Fruit fly (Drosophila melanogaster) whole organism, embryonic: ENCODE data around the gene CG5861.

ENCODE experiments used
- Atf-2 ChIP-seq: fragments of 200-800 bp; sonication (Bioruptor generic); optimal IDR thresholded peaks from 2 replicates; lab custom pipeline; 2016; ENCODE audit warnings: missing biosample characterization, missing genetic modification characterization
- Blimp-1 ChIP-seq: fragments of 200-800 bp; sonication (Bioruptor generic); optimal IDR thresholded peaks from 3 replicates; lab custom pipeline; 2018; ENCODE audit warnings: missing biosample characterization, missing genetic modification characterization, mild to moderate bottlenecking, moderate library complexity, missing genetic modification reagents
- CG1024 ChIP-seq: fragments of 200-800 bp; sonication (Bioruptor generic); IDR thresholded peaks from 2 replicates; pipeline ENCODE4 v1.3.6; 2022; ENCODE audit warnings: missing biosample characterization, missing genetic modification characterization
- CG10654 ChIP-seq: fragments of 200-800 bp; sonication (Bioruptor generic); optimal IDR thresholded peaks from 2 replicates; lab custom pipeline; 2016; ENCODE audit warnings: missing biosample characterization, missing genetic modification characterization
- CG10959 ChIP-seq: fragments of 200-800 bp; sonication (Bioruptor generic); IDR thresholded peaks from 2 replicates; pipeline ENCODE4 v1.3.6; 2022; ENCODE audit warnings: missing biosample characterization, missing genetic modification characterization
- CG12391 ChIP-seq: fragments of 200-800 bp; sonication (Bioruptor generic); optimal IDR thresholded peaks from 3 replicates; lab custom pipeline; 2018; ENCODE audit warnings: missing biosample characterization, mild to moderate bottlenecking, missing genetic modification characterization, moderate library complexity
- CG2202 ChIP-seq: fragments of 200-800 bp; sonication (Bioruptor generic); optimal IDR thresholded peaks from 2 replicates; lab custom pipeline; 2018; ENCODE audit warnings: missing biosample characterization, mild to moderate bottlenecking, missing genetic modification characterization
- CG3281 ChIP-seq: fragments of 200-800 bp; sonication (Bioruptor generic); optimal IDR thresholded peaks from 3 replicates; lab custom pipeline; 2017; ENCODE audit warnings: missing biosample characterization, mild to moderate bottlenecking, missing genetic modification characterization
- CG33557 ChIP-seq: fragments of 200-800 bp; sonication (Bioruptor generic); optimal IDR thresholded peaks from 2 replicates; lab custom pipeline; 2019; ENCODE audit warnings: missing biosample characterization, mild to moderate bottlenecking, missing genetic modification characterization, moderate library complexity
- CG4854 ChIP-seq: fragments of 200-800 bp; sonication (Bioruptor generic); optimal IDR thresholded peaks from 2 replicates; lab custom pipeline; 2016; ENCODE audit warnings: missing biosample characterization, missing genetic modification characterization, inconsistent platforms
- CG6272 ChIP-seq: fragments of 200-800 bp; sonication (Bioruptor generic); IDR thresholded peaks from 2 replicates; pipeline ENCODE4 v1.3.6; 2022; ENCODE audit warnings: missing biosample characterization, missing genetic modification characterization
- CG7963 ChIP-seq: fragments of 200-800 bp; sonication (Bioruptor generic); IDR thresholded peaks from 3 replicates; pipeline ENCODE4 v1.3.6; 2022; ENCODE audit warnings: missing biosample characterization, missing genetic modification characterization; ENCODE audit not compliant: partially characterized antibody
- CG8290 ChIP-seq, 3 experiments: fragments of 200-800 bp; sonication (Bioruptor generic); optimal IDR thresholded peaks; 2 replicates each; lab custom pipeline; 2016 to 2019; ENCODE audit warnings: missing biosample characterization in 3 of 3, missing genetic modification characterization in 3 of 3, mild to moderate bottlenecking in 2 of 3, moderate library complexity in 1 of 3
- CG9727 ChIP-seq: fragments of 200-800 bp; sonication (Bioruptor generic); optimal IDR thresholded peaks from 3 replicates; lab custom pipeline; 2017; ENCODE audit warnings: missing biosample characterization, mild to moderate bottlenecking, missing genetic modification characterization
- Chrac-16 ChIP-seq: fragments of 200-800 bp; sonication (Bioruptor generic); optimal IDR thresholded peaks from 3 replicates; lab custom pipeline; 2016; ENCODE audit warnings: missing biosample characterization, missing genetic modification characterization
- Dad ChIP-seq: fragments of 200-800 bp; sonication (Bioruptor generic); optimal IDR thresholded peaks from 3 replicates; lab custom pipeline; 2016; ENCODE audit warnings: missing biosample characterization, missing genetic modification characterization
- Doc3 ChIP-seq: fragments of 200-800 bp; sonication (Bioruptor generic); IDR thresholded peaks from 3 replicates; pipeline ENCODE4 v1.3.6; 2022; ENCODE audit warnings: missing biosample characterization, missing genetic modification characterization; ENCODE audit not compliant: partially characterized antibody
- Dref ChIP-seq: fragments of 200-800 bp; sonication (Bioruptor generic); IDR thresholded peaks from 2 replicates; pipeline ENCODE4 v1.3.6; 2022; ENCODE audit warnings: missing biosample characterization, missing genetic modification characterization
- Eip74EF ChIP-seq, 2 experiments: fragments of 200-800 bp in 1 of 2; fragments of >200 bp in 1 of 2; sonication (Bioruptor generic) in 1 of 2; optimal IDR thresholded peaks; 2 replicates each; lab custom pipeline; 2017 to 2019; ENCODE audit warnings: missing biosample characterization in 2 of 2, missing genetic modification characterization in 2 of 2, mild to moderate bottlenecking in 1 of 2, moderate library complexity in 1 of 2
- Elba2 ChIP-seq: fragments of 200-800 bp; sonication (Bioruptor generic); optimal IDR thresholded peaks from 3 replicates; lab custom pipeline; 2016; ENCODE audit warnings: missing biosample characterization, missing genetic modification characterization
- HHEX ChIP-seq: fragments of 200-800 bp; sonication (Bioruptor generic); optimal IDR thresholded peaks from 3 replicates; lab custom pipeline; 2017; ENCODE audit warnings: missing biosample characterization, mild to moderate bottlenecking, missing genetic modification characterization, missing genetic modification reagents
- Hmx ChIP-seq: fragments of 200-800 bp; sonication (Bioruptor generic); optimal IDR thresholded peaks from 2 replicates; lab custom pipeline; 2016; ENCODE audit warnings: missing biosample characterization, missing genetic modification characterization
- MTF-1 ChIP-seq: fragments of 200-800 bp; sonication (Bioruptor generic); optimal IDR thresholded peaks from 2 replicates; lab custom pipeline; 2018; ENCODE audit warnings: missing biosample characterization, mild to moderate bottlenecking, missing genetic modification characterization, borderline replicate concordance
- Mes4 ChIP-seq: fragments of 200-800 bp; sonication (Bioruptor generic); optimal IDR thresholded peaks from 2 replicates; lab custom pipeline; 2016; ENCODE audit warnings: missing biosample characterization, missing genetic modification characterization
- NC2β ChIP-seq: fragments of 200-800 bp; sonication (Bioruptor generic); optimal IDR thresholded peaks from 2 replicates; lab custom pipeline; 2016; ENCODE audit warnings: missing biosample characterization, missing genetic modification characterization
- NK7.1 ChIP-seq: fragments of 200-800 bp; sonication (Bioruptor generic); optimal IDR thresholded peaks from 3 replicates; lab custom pipeline; 2016; ENCODE audit warnings: missing biosample characterization, missing genetic modification characterization
- Taf1 ChIP-seq: fragments of 200-800 bp; sonication (Bioruptor generic); IDR thresholded peaks from 2 replicates; pipeline ENCODE4 v1.3.6; 2022; ENCODE audit warnings: missing biosample characterization, missing genetic modification characterization
- YL-1 ChIP-seq: fragments of 200-800 bp; sonication (Bioruptor generic); optimal IDR thresholded peaks from 3 replicates; lab custom pipeline; 2017; ENCODE audit warnings: missing biosample characterization, mild to moderate bottlenecking, missing genetic modification characterization
- ap ChIP-seq: fragments of 200-800 bp; sonication (Bioruptor generic); IDR thresholded peaks from 2 replicates; pipeline ENCODE4 v1.3.6; 2022; ENCODE audit warnings: missing biosample characterization, missing genetic modification characterization
- btn ChIP-seq: fragments of 200-800 bp; sonication (Bioruptor generic); optimal IDR thresholded peaks from 2 replicates; lab custom pipeline; 2016; ENCODE audit warnings: missing biosample characterization, missing genetic modification characterization
- dysf ChIP-seq: fragments of 200-800 bp; sonication (Bioruptor generic); IDR thresholded peaks from 3 replicates; pipeline ENCODE4 v1.3.6; 2022; ENCODE audit warnings: missing biosample characterization, missing genetic modification characterization
- emc ChIP-seq: fragments of 200-800 bp; sonication (Bioruptor generic); optimal IDR thresholded peaks from 2 replicates; lab custom pipeline; 2016; ENCODE audit warnings: missing biosample characterization, missing genetic modification characterization
- fd96Cb ChIP-seq: fragments of 200-800 bp; sonication (Bioruptor generic); optimal IDR thresholded peaks from 2 replicates; lab custom pipeline; 2018; ENCODE audit warnings: missing biosample characterization, mild to moderate bottlenecking, missing genetic modification characterization, moderate library complexity
- fu2 ChIP-seq: fragments of 200-800 bp; sonication (Bioruptor generic); optimal IDR thresholded peaks from 2 replicates; lab custom pipeline; 2016; ENCODE audit warnings: missing biosample characterization, missing genetic modification characterization
- grn ChIP-seq: fragments of 200-800 bp; sonication (Bioruptor generic); optimal IDR thresholded peaks from 3 replicates; lab custom pipeline; 2017; ENCODE audit warnings: missing biosample characterization, missing genetic modification characterization
- hb ChIP-seq: fragments of 200-800 bp; sonication (Bioruptor generic); IDR thresholded peaks from 3 replicates; pipeline ENCODE4 v1.3.6; 2022; ENCODE audit warnings: missing biosample characterization, missing genetic modification characterization; ENCODE audit not compliant: partially characterized antibody
- jumu ChIP-seq: fragments of 200-800 bp; sonication (Bioruptor generic); optimal IDR thresholded peaks from 3 replicates; lab custom pipeline; 2016; ENCODE audit warnings: missing biosample characterization, missing genetic modification characterization
- nerfin-1 ChIP-seq: fragments of 200-800 bp; sonication (Bioruptor generic); optimal IDR thresholded peaks from 3 replicates; lab custom pipeline; 2019; ENCODE audit warnings: missing biosample characterization, mild to moderate bottlenecking, missing genetic modification characterization, moderate library complexity
- p53 ChIP-seq: fragments of 200-800 bp; sonication (Bioruptor generic); optimal IDR thresholded peaks from 2 replicates; lab custom pipeline; 2016; ENCODE audit warnings: missing biosample characterization, missing genetic modification characterization
- pros ChIP-seq: fragments of 200-800 bp; sonication (Bioruptor generic); optimal IDR thresholded peaks from 3 replicates; lab custom pipeline; 2019; ENCODE audit warnings: missing biosample characterization, mild to moderate bottlenecking, missing genetic modification characterization, moderate library complexity
- run ChIP-seq: fragments of 200-800 bp; sonication (Bioruptor generic); optimal IDR thresholded peaks from 3 replicates; lab custom pipeline; 2018; ENCODE audit warnings: missing biosample characterization, mild to moderate bottlenecking, missing genetic modification characterization
- salm ChIP-seq: fragments of 200-800 bp; sonication (Bioruptor generic); optimal IDR thresholded peaks from 2 replicates; lab custom pipeline; 2018; ENCODE audit warnings: missing biosample characterization, mild to moderate bottlenecking, missing genetic modification characterization
- slbo ChIP-seq: fragments of 200-800 bp; sonication (Bioruptor generic); IDR thresholded peaks from 2 replicates; pipeline ENCODE4 v1.3.6; 2022; ENCODE audit warnings: missing biosample characterization, missing genetic modification characterization
- sug ChIP-seq: fragments of 200-800 bp; optimal IDR thresholded peaks from 2 replicates; lab custom pipeline; 2019; ENCODE audit warnings: missing biosample characterization, mild to moderate bottlenecking, missing genetic modification characterization, moderate library complexity
- unc-4 ChIP-seq: fragments of 200-800 bp; sonication (Bioruptor generic); IDR thresholded peaks from 2 replicates; pipeline ENCODE4 v1.3.6; 2022; ENCODE audit warnings: missing biosample characterization, missing genetic modification characterization; ENCODE audit not compliant: partially characterized antibody
- vfl ChIP-seq: fragments of 200-800 bp; sonication (Bioruptor generic); optimal IDR thresholded peaks from 2 replicates; lab custom pipeline; 2016; ENCODE audit warnings: missing biosample characterization, missing genetic modification characterization
- wek ChIP-seq: fragments of 200-800 bp; sonication (Bioruptor generic); optimal IDR thresholded peaks from 3 replicates; lab custom pipeline; 2018; ENCODE audit warnings: missing biosample characterization, mild to moderate bottlenecking, missing genetic modification characterization, moderate library complexity
- zfh2 ChIP-seq: fragments of 200-800 bp; sonication (Bioruptor generic); optimal IDR thresholded peaks from 2 replicates; lab custom pipeline; 2016; ENCODE audit warnings: missing biosample characterization, missing genetic modification characterization

The CG5861 gene

dm6 chr2L:16350742-16351568, 43.9 kb upstream of the CG5861 start (continued):
- peak; percentile 97 for TF ChIP-seq CG10654 (GFP tag; lab: Kevin White, UChicago)
- peak; percentile 98 for TF ChIP-seq MTF-1 (GFP tag; lab: Kevin White, UChicago)
- TF ChIP-seq jumu: peak; percentile 97
- TF ChIP-seq sug (tag; lab: Kevin White, UChicago): peak; percentile 98
- TF ChIP-seq Chrac-16 (GFP tag; lab: Kevin White, UChicago): peak; percentile 99
- peak; percentile 97 for TF ChIP-seq Hmx (GFP tag; lab: Kevin White, UChicago)
- TF ChIP-seq Blimp-1 (GFP tag; lab: Kevin White, UChicago): peak; percentile 98
- TF ChIP-seq CG1024 (GFP tag; lab: Robert Waterston, UW): peak; percentile 97
- peak; percentile 99 for TF ChIP-seq CG9727 (GFP tag; lab: Kevin White, UChicago)
- TF ChIP-seq Dad: peak; percentile 97
- no peak for TF ChIP-seq CG7963 (GFP tag; lab: Robert Waterston, UW)
- TF ChIP-seq NK7.1 (GFP tag; lab: Kevin White, UChicago): peak; percentile 97
- TF ChIP-seq Atf-2 (GFP tag; lab: Kevin White, UChicago): peak; percentile 98
- peak; percentile 99 for TF ChIP-seq slbo (GFP tag; lab: Robert Waterston, UW)
- peak; percentile 99 for TF ChIP-seq run (tag; lab: Kevin White, UChicago)
- TF ChIP-seq Doc3 (GFP tag; lab: Robert Waterston, UW): no peak
- TF ChIP-seq dysf: peak; percentile 99
- TF ChIP-seq Taf1: peak; percentile 98
- TF ChIP-seq CG2202 (tag; lab: Kevin White, UChicago): peak; percentile 99
- TF ChIP-seq unc-4 (GFP tag; lab: Robert Waterston, UW): 0 out of 2 replicates have a peak, but pooled peaks have one; percentile 10
- peak; percentile 98 for TF ChIP-seq CG4854 (GFP tag; lab: Kevin White, UChicago)
- TF ChIP-seq vfl: peak; percentile 98
- peak; percentile 97 for TF ChIP-seq fu2 (GFP tag; lab: Kevin White, UChicago)
- TF ChIP-seq p53: peak; percentile 88
- TF ChIP-seq NC2β (GFP tag; lab: Kevin White, UChicago): peak; percentile 98
- peak; percentile 88 for TF ChIP-seq grn (GFP tag; lab: Kevin White, UChicago)
- TF ChIP-seq CG8290 (GFP tag; optimal IDR thresholded peaks at IDR 0.05; lab: Kevin White, UChicago): peak; percentile 98
- TF ChIP-seq CG8290 (tag; optimal IDR thresholded peaks at IDR 0.05; lab: Kevin White, UChicago): peak; percentile 95 to 99
- TF ChIP-seq zfh2 (GFP tag; lab: Kevin White, UChicago): peak; percentile 96
- no peak for TF ChIP-seq hb (GFP tag; lab: Robert Waterston, UW)
- peak; percentile 99 for TF ChIP-seq CG33557 (GFP tag; lab: Kevin White, UChicago)
- TF ChIP-seq fd96Cb (tag; lab: Kevin White, UChicago): peak; percentile 99
- peak; percentile 99 for TF ChIP-seq CG3281 (GFP tag; lab: Kevin White, UChicago)
- peak; percentile 97 for TF ChIP-seq YL-1 (GFP tag; lab: Kevin White, UChicago)
- peak in 1 of 2 experiments; percentile 99 for TF ChIP-seq Eip74EF (GFP tag; optimal IDR thresholded peaks at IDR 0.05; lab: Kevin White, UChicago)
- peak; percentile 97 for TF ChIP-seq Mes4 (GFP tag; lab: Kevin White, UChicago)
- TF ChIP-seq salm (tag; lab: Kevin White, UChicago): peak; percentile 99
- TF ChIP-seq ap (GFP tag; lab: Robert Waterston, UW): peak; percentile 99
- peak; percentile 99 for TF ChIP-seq CG12391
- TF ChIP-seq wek (GFP tag; lab: Kevin White, UChicago): peak; percentile 96
- TF ChIP-seq btn (GFP tag; lab: Kevin White, UChicago): peak; percentile 97
- peak; percentile 72 for TF ChIP-seq Elba2 (GFP tag; lab: Kevin White, UChicago)
- peak; percentile 98 for TF ChIP-seq nerfin-1
- peak; percentile 36; the same call in 1 of the 2 replicates for TF ChIP-seq Dref (GFP tag; lab: Robert Waterston, UW)
- TF ChIP-seq emc (GFP tag; lab: Kevin White, UChicago): peak; percentile 92
- peak; percentile 97 for TF ChIP-seq CG6272 (GFP tag; lab: Robert Waterston, UW)
- TF ChIP-seq HHEX: peak; percentile 99
- peak; percentile 98 for TF ChIP-seq CG10959 (GFP tag; lab: Robert Waterston, UW)
- TF ChIP-seq pros (GFP tag; lab: Kevin White, UChicago): peak; percentile 89
